Fruit fly (Drosophila melanogaster) whole organism, wandering third instar larva: ENCODE data around the gene kkv.

Source experiments
- CG32264 ChIP-seq: fragments of 200-800 bp; sonication (Bioruptor generic); optimal IDR thresholded peaks from 2 replicates; lab custom pipeline; 2016; ENCODE audit warnings: missing biosample characterization, missing genetic modification characterization
- CG9705 ChIP-seq: fragments of 200-800 bp; sonication (Bioruptor generic); optimal IDR thresholded peaks from 2 replicates; lab custom pipeline; 2018; ENCODE audit warnings: missing biosample characterization, mild to moderate bottlenecking, missing genetic modification characterization
- Hnf4 ChIP-seq: fragments of 200-800 bp; sonication (Bioruptor generic); optimal IDR thresholded peaks from 2 replicates; lab custom pipeline; 2016; ENCODE audit warnings: missing biosample characterization, mild to moderate bottlenecking, missing genetic modification characterization
- Mio ChIP-seq: sonication (Bioruptor generic); optimal IDR thresholded peaks from 2 replicates; lab custom pipeline; 2016; ENCODE audit warnings: missing biosample characterization, missing genetic modification characterization
- brk ChIP-seq: fragments of 200-800 bp; sonication (Bioruptor generic); optimal IDR thresholded peaks from 2 replicates; lab custom pipeline; 2016; ENCODE audit warnings: missing biosample characterization, mild to moderate bottlenecking, missing genetic modification characterization
- h ChIP-seq: fragments of 200-800 bp; sonication (Bioruptor generic); optimal IDR thresholded peaks from 3 replicates; lab custom pipeline; 2016; ENCODE audit warnings: missing biosample characterization, mild to moderate bottlenecking, missing genetic modification characterization
- lola ChIP-seq: fragments of >200 bp; optimal IDR thresholded peaks from 2 replicates; lab custom pipeline; 2017; ENCODE audit warnings: missing biosample characterization, missing genetic modification characterization
- pan ChIP-seq: fragments of >200 bp; optimal IDR thresholded peaks from 2 replicates; lab custom pipeline; 2017
- psq ChIP-seq: fragments of 200-800 bp; sonication (Bioruptor generic); optimal IDR thresholded peaks from 3 replicates; lab custom pipeline; 2017; ENCODE audit warnings: missing biosample characterization, mild to moderate bottlenecking, missing genetic modification characterization, moderate library complexity
- rgr ChIP-seq: fragments of 200-800 bp; sonication (Bioruptor generic); optimal IDR thresholded peaks from 3 replicates; lab custom pipeline; 2016; ENCODE audit warnings: missing biosample characterization, mild to moderate bottlenecking, missing genetic modification characterization
- sage ChIP-seq: fragments of 200-800 bp; sonication (Bioruptor generic); optimal IDR thresholded peaks from 2 replicates; lab custom pipeline; 2016; ENCODE audit warnings: missing biosample characterization, mild to moderate bottlenecking, missing genetic modification characterization
- tai ChIP-seq: sonication (Bioruptor generic); optimal IDR thresholded peaks from 2 replicates; lab custom pipeline; 2016; ENCODE audit warnings: missing biosample characterization, missing genetic modification characterization
- usp ChIP-seq: fragments of >200 bp; optimal IDR thresholded peaks from 2 replicates; lab custom pipeline; 2017; ENCODE audit warnings: missing biosample characterization, missing genetic modification characterization
- woc ChIP-seq: sonication (Bioruptor generic); optimal IDR thresholded peaks from 2 replicates; lab custom pipeline; 2016; ENCODE audit warnings: missing biosample characterization, mild to moderate bottlenecking, missing genetic modification characterization

- TF ChIP-seq lola (GFP tag; lab: Kevin White, UChicago) = no peak
- no peak for TF ChIP-seq rgr (GFP tag; lab: Kevin White, UChicago)
- TF ChIP-seq pan (lab: Kevin White, UChicago) = no peak
- no peak for TF ChIP-seq psq (GFP tag; lab: Kevin White, UChicago)
- TF ChIP-seq CG32264 (GFP tag; lab: Kevin White, UChicago) = no peak
- TF ChIP-seq brk (GFP tag; lab: Kevin White, UChicago) = no peak
- no peak for TF ChIP-seq Mio (GFP tag; lab: Kevin White, UChicago)
- no peak for TF ChIP-seq CG9705
- no peak for TF ChIP-seq tai (GFP tag; lab: Kevin White, UChicago)
- no peak for TF ChIP-seq Hnf4 (GFP tag; lab: Kevin White, UChicago)
- no peak for TF ChIP-seq usp (GFP tag; lab: Kevin White, UChicago)
- no peak for TF ChIP-seq woc (GFP tag; lab: Kevin White, UChicago)
- TF ChIP-seq sage (GFP tag; lab: Kevin White, UChicago) = no peak
- no peak for TF ChIP-seq h (GFP tag; lab: Kevin White, UChicago)
These were observed 37.6 kb downstream of the kkv start for dm6 chr3R:5355135-5355493.
